Worm (Caenorhabditis elegans): Measurements from ENCODE around the gene enri-2.

enri-2 gene

ce11 chrX:14525325-14526305 lies 20.0 kb upstream of the enri-2 start (continued):
- TF ChIP-seq spr-1 (tag; optimal IDR thresholded peaks at IDR 0.05): peak; percentile 98
- TF ChIP-seq dmd-8 (GFP tag; IDR thresholded peaks at IDR 0.05): peak; percentile 79; the same call in 1 of the 2 replicates
- peak; percentile 98 for TF ChIP-seq dmd-6 (GFP tag; IDR thresholded peaks at IDR 0.05)
- peak; percentile 99 for TF ChIP-seq saeg-2 (GFP tag; IDR thresholded peaks at IDR 0.05)
- peak; percentile 8 for TF ChIP-seq unc-39 (tag; optimal IDR thresholded peaks at IDR 0.05)
- peak; percentile 90 for TF ChIP-seq mxl-3 (GFP tag; optimal IDR thresholded peaks at IDR 0.05)
- peak; percentile 100 for TF ChIP-seq nhr-102 (tag; optimal IDR thresholded peaks at IDR 0.05)
- TF ChIP-seq nhr-11 (tag; optimal IDR thresholded peaks at IDR 0.05): peak; percentile 99
- TF ChIP-seq pha-4 (GFP tag; IDR thresholded peaks at IDR 0.05): peak; percentile 98
- peak; percentile 95 for TF ChIP-seq pha-4 (tag; optimal IDR thresholded peaks at IDR 0.05)
- TF ChIP-seq madf-9 (GFP tag; conservative IDR thresholded peaks at IDR 0.05): peak; percentile 99
- TF ChIP-seq Y48G9A.11 (GFP tag; IDR thresholded peaks at IDR 0.05): peak; percentile 63
- peak; percentile 78 to 91 for TF ChIP-seq hif-1 (tag; optimal IDR thresholded peaks at IDR 0.05)
- TF ChIP-seq F37D6.2 (tag; optimal IDR thresholded peaks at IDR 0.05): peak; percentile 99
- TF ChIP-seq ZK546.5 (tag; optimal IDR thresholded peaks at IDR 0.05): peak; percentile 39 to 81
- peak; percentile 96 for TF ChIP-seq ceh-28 (tag; optimal IDR thresholded peaks at IDR 0.05)
- peak; percentile 95 for TF ChIP-seq lir-3 (tag; optimal IDR thresholded peaks at IDR 0.05)
- peak; percentile 45 for TF ChIP-seq set-16 (GFP tag; IDR thresholded peaks at IDR 0.05)
- TF ChIP-seq Y105C5A.15 (GFP tag; IDR thresholded peaks at IDR 0.05): peak; percentile 88
- TF ChIP-seq rbr-2 (tag; optimal IDR thresholded peaks at IDR 0.05): peak; percentile 99
- TF ChIP-seq nhr-10 (tag; optimal IDR thresholded peaks at IDR 0.05): peak; percentile 99
- TF ChIP-seq pqm-1 (tag; optimal IDR thresholded peaks at IDR 0.05): peak; percentile 67
- TF ChIP-seq dve-1 (tag; optimal IDR thresholded peaks at IDR 0.05; ENCODE audit: insufficient read depth): peak; percentile 100
- TF ChIP-seq ZK337.2 (GFP tag; IDR thresholded peaks at IDR 0.05): peak; percentile 92
- TF ChIP-seq F44E2.7 (GFP tag; IDR thresholded peaks at IDR 0.05): no peak
- TF ChIP-seq gei-8 (GFP tag; optimal IDR thresholded peaks at IDR 0.05): peak; percentile 88
- peak; percentile 100 for TF ChIP-seq hmg-1.1 (GFP tag; IDR thresholded peaks at IDR 0.05)
- TF ChIP-seq nhr-237 (tag; optimal IDR thresholded peaks at IDR 0.05): peak; percentile 94
- TF ChIP-seq php-3 (GFP tag; IDR thresholded peaks at IDR 0.05): peak; percentile 99
- TF ChIP-seq nhr-28 (tag; optimal IDR thresholded peaks at IDR 0.05): peak; percentile 88
- TF ChIP-seq nhr-41 (GFP tag; IDR thresholded peaks at IDR 0.05): peak; percentile 73; the same call in 1 of the 2 replicates
- peak; percentile 71 for TF ChIP-seq sdz-12 (GFP tag; optimal IDR thresholded peaks at IDR 0.05)
- peak; percentile 97 for TF ChIP-seq nhr-25 (tag; optimal IDR thresholded peaks at IDR 0.05; ENCODE audit: borderline replicate concordance, insufficient read depth)
- TF ChIP-seq hlh-30 (tag; optimal IDR thresholded peaks at IDR 0.05; ENCODE audit: insufficient read depth): peak; percentile 96
- TF ChIP-seq skn-1 (tag; optimal IDR thresholded peaks at IDR 0.05): peak; percentile 68
- peak; percentile 96 for TF ChIP-seq fos-1 (tag; optimal IDR thresholded peaks at IDR 0.05)
- peak; percentile 99 for TF ChIP-seq ceh-20 (GFP tag; IDR thresholded peaks at IDR 0.05)
- peak; percentile 35 for TF ChIP-seq nhr-111 (GFP tag; optimal IDR thresholded peaks at IDR 0.05)
- peak; percentile 99 for TF ChIP-seq zfp-3 (GFP tag; conservative IDR thresholded peaks at IDR 0.05)
- TF ChIP-seq dpl-1 (GFP tag; optimal IDR thresholded peaks at IDR 0.05): peak; percentile 76
- TF ChIP-seq ztf-7 (tag; optimal IDR thresholded peaks at IDR 0.05): peak; percentile 96
- TF ChIP-seq egl-43 (GFP tag; IDR thresholded peaks at IDR 0.05): peak; percentile 99
- TF ChIP-seq lin-13 (GFP tag; optimal IDR thresholded peaks at IDR 0.05): peak; percentile 94
- TF ChIP-seq ceh-62 (tag; optimal IDR thresholded peaks at IDR 0.05): no peak
- no peak for TF ChIP-seq ama-1 (optimal IDR thresholded peaks at IDR 0.05)
- peak; percentile 100 for TF ChIP-seq jun-1 (tag; optimal IDR thresholded peaks at IDR 0.05)
- TF ChIP-seq lsy-2 (tag; optimal IDR thresholded peaks at IDR 0.05): peak; percentile 97
- no peak for TF ChIP-seq egl-27 (tag; optimal IDR thresholded peaks at IDR 0.05)
- peak; percentile 96 for TF ChIP-seq lin-39 (tag; optimal IDR thresholded peaks at IDR 0.05)

Data from whole organism, L4 larva.